Fruit fly (Drosophila melanogaster): ENCODE results near the gene tal-3A.

tal-3A gene

DNA sequence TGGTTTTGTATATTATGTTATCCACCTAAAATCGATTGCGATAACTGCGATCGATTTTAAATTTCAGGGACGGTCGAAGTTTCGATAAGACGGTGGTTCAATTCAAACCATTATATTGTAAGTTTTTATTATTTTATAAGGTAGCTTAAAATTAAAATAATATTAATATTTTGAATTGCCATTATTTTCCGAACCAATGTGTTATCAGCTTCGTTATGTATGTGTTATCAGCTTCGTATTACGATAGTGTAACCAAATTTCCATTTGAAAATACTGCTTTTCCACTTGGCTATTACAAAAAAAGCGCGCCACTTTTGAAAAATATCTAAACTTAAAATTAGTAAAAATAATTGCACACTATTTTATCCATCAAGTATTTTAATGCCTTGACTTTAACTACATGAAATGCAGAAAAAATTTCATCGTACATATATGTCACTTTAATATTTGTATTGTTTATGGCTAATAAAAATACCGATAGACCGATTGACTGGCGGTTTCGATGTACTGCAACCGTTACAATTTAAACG is 27.0 kb downstream of the tal-3A start, which contains the start of gene CG31495 (continued):
- TF ChIP-seq CG9609 (GFP tag; optimal IDR thresholded peaks at IDR 0.05) (peak; percentile 29), Kr (GFP tag; optimal IDR thresholded peaks at IDR 0.05) (no peak), CG11723 (GFP tag; optimal IDR thresholded peaks at IDR 0.05) (no peak), mam (GFP tag; optimal IDR thresholded peaks at IDR 0.05) (peak; percentile 56), CG18011 (GFP tag; optimal IDR thresholded peaks at IDR 0.05) (peak; percentile 51), Bgb (GFP tag; IDR thresholded peaks at IDR 0.05; ENCODE audit: partially characterized antibody) (0 out of 2 replicates have a peak, but pooled peaks have one; percentile 13), tup (GFP tag; optimal IDR thresholded peaks at IDR 0.05) (no peak), Camta (GFP tag; optimal IDR thresholded peaks at IDR 0.05) (peak; percentile 33), CG17385 (GFP tag; optimal IDR thresholded peaks at IDR 0.05) (no peak), Dfd (GFP tag; optimal IDR thresholded peaks at IDR 0.05) (peak in 1 of 2 experiments; percentile 34), crc (GFP tag; optimal IDR thresholded peaks at IDR 0.05) (no peak), insv (GFP tag; optimal IDR thresholded peaks at IDR 0.05) (peak in 1 of 2 experiments; percentile 18), HLH3B (GFP tag; IDR thresholded peaks at IDR 0.05) (no peak), CG15514 (GFP tag; optimal IDR thresholded peaks at IDR 0.05) (peak; percentile 44), lab (GFP tag; optimal IDR thresholded peaks at IDR 0.05) (no peak), slbo (GFP tag; IDR thresholded peaks at IDR 0.05) (peak; percentile 52), Lhr (GFP tag; optimal IDR thresholded peaks at IDR 0.05) (peak; percentile 51), Aef1 (GFP tag; IDR thresholded peaks at IDR 0.05) (no peak), CG9797 (GFP tag; optimal IDR thresholded peaks at IDR 0.05) (peak; percentile 66), nmo (GFP tag; optimal IDR thresholded peaks at IDR 0.05) (peak; percentile 59), grau (tag; optimal IDR thresholded peaks at IDR 0.05) (peak; percentile 31), wdn (GFP tag; IDR thresholded peaks at IDR 0.05) (no peak), CG8944 (GFP tag; optimal IDR thresholded peaks at IDR 0.05) (no peak), slou (GFP tag; optimal IDR thresholded peaks at IDR 0.05) (no peak), B-H1 (GFP tag; IDR thresholded peaks at IDR 0.05) (no peak), CG7963 (GFP tag; IDR thresholded peaks at IDR 0.05; ENCODE audit: partially characterized antibody) (peak; percentile 5; the same call in 1 of the 3 replicates), vvl (GFP tag; IDR thresholded peaks at IDR 0.05) (peak; percentile 41; the same call in 1 of the 2 replicates), usp (GFP tag; optimal IDR thresholded peaks at IDR 0.05) (no peak), CG9437 (GFP tag; optimal IDR thresholded peaks at IDR 0.05) (peak; percentile 99), CG17802 (tag; optimal IDR thresholded peaks at IDR 0.05) (peak; percentile 77), hth (optimal IDR thresholded peaks at IDR 0.05) (no peak), CG13624 (GFP tag; optimal IDR thresholded peaks at IDR 0.05) (peak; percentile 21), Trl (optimal IDR thresholded peaks at IDR 0.05) (no peak), Trl (GFP tag; optimal IDR thresholded peaks at IDR 0.05) (no peak), CG6813 (GFP tag; optimal IDR thresholded peaks at IDR 0.05) (no peak), trem (tag; optimal IDR thresholded peaks at IDR 0.05) (peak; percentile 68), PHDP (tag; optimal IDR thresholded peaks at IDR 0.05) (no peak), Sox102F (GFP tag; optimal IDR thresholded peaks at IDR 0.05) (peak; percentile 32), CG33213 (GFP tag; optimal IDR thresholded peaks at IDR 0.05) (peak; percentile 45), az2 (GFP tag; optimal IDR thresholded peaks at IDR 0.05) (peak; percentile 25), CG30403 (GFP tag; optimal IDR thresholded peaks at IDR 0.05) (peak; percentile 17), Sry-δ (GFP tag; optimal IDR thresholded peaks at IDR 0.05) (peak; percentile 65), Ets97D (GFP tag; optimal IDR thresholded peaks at IDR 0.05) (peak; percentile 58), CTCF (GFP tag; optimal IDR thresholded peaks at IDR 0.05) (peak; percentile 73), ttk (GFP tag; IDR thresholded peaks at IDR 0.05) (no peak), croc (GFP tag; conservative IDR thresholded peaks at IDR 0.05) (no peak), Pdp1 (GFP tag; optimal IDR thresholded peaks at IDR 0.05) (peak in 1 of 2 experiments; percentile 85), jing (GFP tag; optimal IDR thresholded peaks at IDR 0.05) (no peak), h (optimal IDR thresholded peaks at IDR 0.05) (no peak), CG17328 (GFP tag; IDR thresholded peaks at IDR 0.05) (peak; percentile 9; the same call in 1 of the 2 replicates), ab (GFP tag; optimal IDR thresholded peaks at IDR 0.05) (no peak), Ada2b (GFP tag; IDR thresholded peaks at IDR 0.05) (0 out of 2 replicates have a peak, but pooled peaks have one; percentile 26)

Data from whole organism, embryonic.